Worm (Caenorhabditis elegans): Measurements from ENCODE around the gene cdh-1.

Gene cdh-1

DNA sequence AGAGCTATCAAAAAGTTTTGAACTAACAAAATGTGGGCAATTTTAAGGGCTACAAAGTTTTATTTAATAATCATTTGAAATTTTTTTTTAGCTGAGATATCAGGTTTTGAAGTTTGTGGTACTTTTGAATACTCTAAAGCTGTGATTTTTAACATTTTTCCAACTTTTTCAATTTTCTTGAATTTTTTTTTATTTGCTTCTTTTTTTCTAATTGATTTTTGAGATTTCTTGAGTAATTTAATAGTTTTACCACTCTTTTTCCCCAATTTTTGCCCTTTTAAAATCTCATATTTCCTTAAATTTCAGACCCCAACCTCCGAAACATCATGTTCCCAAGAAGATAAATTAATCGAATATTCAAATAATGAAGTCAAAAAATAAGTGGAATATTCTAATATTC lies at the start of gene cdh-1:
cdh-1 (plus strand) TSS at position 301 of the 400 bp plus-strand sequence.
- TF ChIP-seq hlh-17 (GFP tag; optimal IDR thresholded peaks at IDR 0.05; ENCODE audit: borderline replicate concordance) (no peak), nhr-20 (tag; optimal IDR thresholded peaks at IDR 0.05) (no peak), aly-2 (tag; optimal IDR thresholded peaks at IDR 0.05) (no peak), ztf-11 (tag; optimal IDR thresholded peaks at IDR 0.05) (no peak), snu-23 (GFP tag; optimal IDR thresholded peaks at IDR 0.05) (no peak), pqm-1 (tag; optimal IDR thresholded peaks at IDR 0.05) (no peak), tlp-1 (tag; optimal IDR thresholded peaks at IDR 0.05) (no peak), sup-37 (GFP tag; optimal IDR thresholded peaks at IDR 0.05) (no peak)

DNA sequence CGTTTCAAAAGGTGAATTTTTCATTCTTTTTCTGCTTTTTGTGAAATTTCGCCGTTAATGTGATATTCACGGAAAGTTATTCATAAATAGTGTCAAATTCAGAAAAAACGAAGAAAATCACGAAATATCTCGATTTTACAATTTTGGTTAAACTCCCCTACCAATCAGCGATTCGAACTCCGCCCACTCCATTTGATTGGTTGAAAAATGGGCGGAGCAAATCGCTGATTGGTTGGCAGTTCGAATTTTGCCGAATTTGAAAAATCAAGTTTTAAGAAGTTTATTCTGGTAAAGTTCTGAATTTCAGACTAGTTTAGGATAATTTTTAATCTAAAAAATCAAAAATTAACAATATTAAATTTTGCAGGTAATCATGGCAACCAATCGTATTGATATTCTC lies 46.0 kb upstream of the cdh-1 start:
- TF ChIP-seq unc-130 (tag; optimal IDR thresholded peaks at IDR 0.05), result no peak
- TF ChIP-seq lin-13 (GFP tag; optimal IDR thresholded peaks at IDR 0.05), result no peak
- TF ChIP-seq ceh-82 (tag; optimal IDR thresholded peaks at IDR 0.05), result no peak
- no peak for TF ChIP-seq nhr-237 (tag; optimal IDR thresholded peaks at IDR 0.05)
- TF ChIP-seq mdl-1 (tag; optimal IDR thresholded peaks at IDR 0.05), result no peak
- no peak for TF ChIP-seq hlh-17 (GFP tag; optimal IDR thresholded peaks at IDR 0.05; ENCODE audit: borderline replicate concordance)
- no peak for TF ChIP-seq pax-3 (tag; optimal IDR thresholded peaks at IDR 0.05)
- no peak for TF ChIP-seq dsc-1 (tag; optimal IDR thresholded peaks at IDR 0.05)
- no peak for TF ChIP-seq elt-3 (tag; optimal IDR thresholded peaks at IDR 0.05)
- TF ChIP-seq ceh-63 (GFP tag; optimal IDR thresholded peaks at IDR 0.05), result no peak
- no peak for TF ChIP-seq lsy-2 (tag; optimal IDR thresholded peaks at IDR 0.05)
- no peak for TF ChIP-seq nhr-11 (tag; optimal IDR thresholded peaks at IDR 0.05)
- no peak for TF ChIP-seq sup-37 (GFP tag; optimal IDR thresholded peaks at IDR 0.05)
- no peak for TF ChIP-seq skn-1 (tag; optimal IDR thresholded peaks at IDR 0.05)

DNA sequence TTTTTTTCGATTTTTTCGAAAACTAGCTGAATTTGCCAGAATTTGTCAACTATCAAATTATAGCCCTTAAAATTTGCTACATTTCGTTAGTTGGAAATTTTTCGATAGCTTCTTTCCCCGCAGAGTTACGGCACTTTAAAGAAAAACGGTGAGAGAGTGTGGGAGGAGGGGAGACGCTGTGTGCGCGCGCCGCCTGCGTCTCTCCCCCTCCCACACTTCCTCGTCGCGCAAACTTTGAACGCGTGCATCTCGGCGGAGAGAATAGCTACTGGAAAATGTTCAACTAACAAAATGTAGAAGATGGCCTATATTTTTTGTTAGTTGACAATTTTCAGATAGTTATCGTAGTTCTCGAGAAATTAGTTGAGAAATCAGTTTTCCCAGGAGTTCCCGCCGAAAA lies 44.1 kb upstream of the cdh-1 start:
- TF ChIP-seq efl-1 (optimal IDR thresholded peaks at IDR 0.05) (no peak), efl-1 (GFP tag; optimal IDR thresholded peaks at IDR 0.05 in 1 of 2) (peak in 1 of 2 experiments; percentile 11), grh-1 (GFP tag; IDR thresholded peaks at IDR 0.05) (no peak), fkh-8 (tag; optimal IDR thresholded peaks at IDR 0.05) (no peak)

DNA sequence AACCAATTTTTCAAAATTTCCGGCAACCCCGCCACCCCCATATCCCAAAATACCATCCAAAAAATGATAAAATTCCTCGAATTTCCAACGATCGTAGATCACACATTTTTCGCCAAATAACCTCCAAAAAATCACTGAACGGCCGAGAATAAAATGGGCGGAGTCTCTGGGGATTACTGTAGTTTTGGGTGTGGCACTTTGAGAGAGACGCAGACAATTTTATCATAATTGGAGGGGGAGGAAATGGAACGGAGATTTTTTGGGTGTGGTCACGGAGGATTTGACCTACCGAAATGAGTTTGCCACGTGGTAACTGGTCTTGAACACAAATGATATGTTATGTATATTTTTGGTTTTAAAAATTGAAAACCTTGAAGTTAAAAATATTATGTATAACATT lies 42.3 kb upstream of the cdh-1 start:
- TF ChIP-seq snu-23 (GFP tag; optimal IDR thresholded peaks at IDR 0.05) (no peak), snpc-4 (tag; optimal IDR thresholded peaks at IDR 0.05) (no peak), nhr-85 (tag) (peak; percentile 33), fkh-10 (GFP tag; optimal IDR thresholded peaks at IDR 0.05) (no peak), aha-1 (tag; optimal IDR thresholded peaks at IDR 0.05) (no peak), vab-15 (tag; optimal IDR thresholded peaks at IDR 0.05) (no peak), lsy-2 (tag; optimal IDR thresholded peaks at IDR 0.05) (peak in 1 of 2 experiments; percentile 38), xbp-1 (tag; optimal IDR thresholded peaks at IDR 0.05) (no peak), ces-1 (GFP tag; optimal IDR thresholded peaks at IDR 0.05) (no peak), mep-1 (tag; optimal IDR thresholded peaks at IDR 0.05) (no peak), lin-14 (GFP tag; optimal IDR thresholded peaks at IDR 0.05) (peak; percentile 22)

DNA sequence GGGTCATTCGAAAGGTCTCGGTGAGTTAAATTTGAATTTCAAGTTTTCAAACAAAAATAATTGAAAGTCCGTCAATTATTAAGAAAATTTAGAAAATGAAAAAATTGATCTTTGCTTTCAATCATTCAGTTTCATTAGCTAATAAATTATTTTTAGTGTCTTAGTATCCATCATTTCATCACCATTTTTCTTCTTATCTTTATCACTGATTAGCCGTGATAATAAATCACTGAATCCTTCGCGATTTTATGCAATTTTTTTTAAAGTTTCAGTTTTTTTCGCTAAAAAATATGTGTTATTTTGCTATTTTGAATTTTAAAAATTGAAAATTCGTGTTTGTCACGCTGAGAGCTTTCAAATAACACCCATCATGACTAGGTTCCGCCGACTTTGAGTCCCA lies 41.7 kb upstream of the cdh-1 start:
- TF ChIP-seq lir-3 (tag; optimal IDR thresholded peaks at IDR 0.05; ENCODE audit: poor library complexity) (no peak), elt-3 (tag; optimal IDR thresholded peaks at IDR 0.05) (peak in 1 of 6 experiments; percentile 7)

DNA sequence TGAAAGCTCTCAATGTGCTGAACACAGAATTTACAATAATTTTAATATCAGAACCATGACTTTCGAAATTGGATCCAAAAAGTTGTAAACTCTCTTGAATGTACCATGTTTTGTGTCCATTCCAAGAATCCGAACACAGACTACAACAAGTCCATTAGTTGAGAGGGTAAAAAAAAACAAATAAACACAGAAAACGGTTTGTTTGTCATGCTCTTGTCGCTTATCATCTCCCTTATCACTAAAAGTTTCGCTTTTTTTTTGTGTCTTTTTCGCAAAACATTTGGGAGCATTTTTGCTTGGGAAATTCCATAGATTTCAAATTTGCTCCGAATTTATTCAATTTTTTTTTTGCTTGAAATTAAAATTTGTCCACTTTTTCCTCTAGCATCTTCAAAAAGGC lies 41.2 kb upstream of the cdh-1 start:
- TF ChIP-seq elt-2 (tag; optimal IDR thresholded peaks at IDR 0.05) (peak; percentile 45), mef-2 (tag; optimal IDR thresholded peaks at IDR 0.05) (no peak)
